Worm (Caenorhabditis elegans): ENCODE measurements around the gene lido-10.

lido-10 gene

DNA sequence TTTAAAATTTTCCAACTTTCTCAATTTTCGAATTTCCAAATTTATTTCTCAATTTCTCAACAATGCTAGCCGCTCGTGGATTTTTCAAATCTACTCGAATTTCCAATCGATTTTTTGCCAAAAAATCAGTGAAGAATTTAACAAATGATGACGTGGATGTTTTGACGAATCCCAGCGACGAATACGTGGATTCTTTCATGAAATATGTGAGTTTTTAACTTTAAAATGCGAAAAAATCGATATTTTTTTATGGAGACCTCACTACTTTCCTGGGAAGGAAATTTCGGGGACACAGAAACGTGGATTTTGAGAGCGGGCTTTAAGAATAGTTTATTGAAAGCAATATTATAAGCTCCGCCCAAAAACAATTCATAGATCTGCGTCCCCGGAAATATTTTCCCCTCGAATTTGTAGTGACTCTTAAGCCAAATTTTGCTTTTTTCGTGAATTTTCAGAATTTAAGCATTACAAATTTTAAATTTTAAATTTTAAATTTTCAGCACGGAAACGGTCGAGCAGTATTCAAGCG, 10.7 kb upstream of the lido-10 start, which contains the start of gene K08A2.2 (continued):
- peak; percentile 4 for TF ChIP-seq zip-5 (tag; optimal IDR thresholded peaks at IDR 0.05)
- no peak for TF ChIP-seq nfya-1 (tag; optimal IDR thresholded peaks at IDR 0.05)
- TF ChIP-seq ref-2 (tag; optimal IDR thresholded peaks at IDR 0.05), result peak; percentile 35
- TF ChIP-seq tbx-7 (tag; optimal IDR thresholded peaks at IDR 0.05), result peak; percentile 50
- TF ChIP-seq F13H6.1 (tag; optimal IDR thresholded peaks at IDR 0.05), result no peak
- no peak for TF ChIP-seq unc-3 (GFP tag; conservative IDR thresholded peaks at IDR 0.05)
- TF ChIP-seq unc-3 (tag; optimal IDR thresholded peaks at IDR 0.05), result no peak
- TF ChIP-seq ceh-6 (GFP tag; optimal IDR thresholded peaks at IDR 0.05), result no peak
- TF ChIP-seq ceh-19 (GFP tag; optimal IDR thresholded peaks at IDR 0.05), result no peak
- no peak for TF ChIP-seq Y22D7AL.16 (tag; optimal IDR thresholded peaks at IDR 0.05)
- TF ChIP-seq eyg-1 (tag; optimal IDR thresholded peaks at IDR 0.05), result no peak

DNA sequence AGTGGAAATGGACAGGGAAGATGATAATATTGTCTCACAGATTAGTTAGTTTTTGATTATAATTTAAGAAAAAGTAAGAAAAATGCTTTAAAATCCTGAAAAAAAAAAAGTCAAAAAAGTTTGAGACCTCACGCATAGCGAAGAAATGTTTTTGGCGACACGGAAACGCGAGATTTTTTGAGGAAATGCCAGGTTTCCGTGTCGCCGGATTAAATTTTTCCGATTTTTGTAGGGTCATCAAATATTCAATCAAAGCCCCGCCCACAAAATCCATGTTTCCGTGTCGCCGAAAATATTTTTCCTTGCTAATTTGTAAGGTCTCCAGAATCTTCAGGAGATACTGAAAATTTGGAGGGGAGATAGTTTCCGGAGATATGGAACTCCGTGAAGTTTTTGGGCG, 10.0 kb upstream of the lido-10 start:
- TF ChIP-seq ceh-31 (tag; optimal IDR thresholded peaks at IDR 0.05) (peak; percentile 51), pqm-1 (tag; optimal IDR thresholded peaks at IDR 0.05) (no peak)

DNA sequence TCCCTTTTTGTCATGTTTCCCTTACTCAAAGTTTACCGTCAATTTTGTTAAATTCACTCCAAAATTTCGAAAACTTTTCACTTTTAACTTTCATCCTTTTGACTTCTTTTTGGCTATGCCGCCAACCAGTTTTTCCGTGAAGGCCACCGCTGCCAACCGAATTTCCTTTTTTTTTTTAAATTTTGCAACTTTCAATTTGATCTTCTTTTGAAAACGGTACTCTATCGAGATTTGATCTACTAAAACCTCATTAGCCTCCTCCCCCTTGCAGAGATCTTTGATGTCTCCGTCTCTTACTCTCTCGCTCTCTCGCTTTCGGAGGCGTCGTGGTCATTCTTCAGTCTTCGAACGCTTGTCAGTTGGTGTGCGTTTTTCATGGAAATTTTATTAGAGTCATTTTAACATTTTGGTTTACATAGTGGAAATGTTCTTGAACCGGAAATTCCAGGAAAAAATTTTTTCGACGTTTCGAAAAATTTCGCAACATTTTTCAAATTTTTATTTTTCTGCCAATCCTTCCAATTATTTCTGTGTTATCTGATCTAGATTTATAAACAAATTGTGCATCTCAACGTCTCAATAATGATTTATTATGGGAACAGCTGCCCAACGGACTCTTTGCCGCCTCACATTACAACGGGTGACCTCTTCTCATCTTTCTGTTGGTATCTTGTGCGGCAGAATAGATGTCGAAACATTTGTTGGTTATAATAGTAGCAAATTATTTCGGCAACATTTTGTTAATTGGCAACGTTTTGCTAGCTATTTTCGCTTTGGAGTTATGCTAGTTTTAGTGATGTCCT, 7.5 kb upstream of the lido-10 start:
- no peak for TF ChIP-seq lin-11 (tag; optimal IDR thresholded peaks at IDR 0.05)
- no peak for TF ChIP-seq nhr-11 (tag; optimal IDR thresholded peaks at IDR 0.05)
- no peak for TF ChIP-seq mec-3 (tag; optimal IDR thresholded peaks at IDR 0.05; ENCODE audit: borderline replicate concordance)
- TF ChIP-seq unc-42 (tag; optimal IDR thresholded peaks at IDR 0.05), result no peak
- TF ChIP-seq ceh-18 (tag; optimal IDR thresholded peaks at IDR 0.05), result no peak
- TF ChIP-seq unc-55 (GFP tag; optimal IDR thresholded peaks at IDR 0.05), result peak; percentile 98
- TF ChIP-seq rnt-1 (tag; optimal IDR thresholded peaks at IDR 0.05), result peak; percentile 23
- no peak for TF ChIP-seq dmd-4 (tag; optimal IDR thresholded peaks at IDR 0.05; ENCODE audit: borderline replicate concordance)
- TF ChIP-seq unc-86 (tag; optimal IDR thresholded peaks at IDR 0.05), result no peak
- no peak for TF ChIP-seq npax-4 (tag; optimal IDR thresholded peaks at IDR 0.05)
- no peak for TF ChIP-seq pax-1 (tag; optimal IDR thresholded peaks at IDR 0.05)
- TF ChIP-seq pat-9 (tag; optimal IDR thresholded peaks at IDR 0.05), result peak; percentile 32
- no peak for TF ChIP-seq pag-3 (tag; optimal IDR thresholded peaks at IDR 0.05; ENCODE audit: borderline replicate concordance)
- no peak for TF ChIP-seq ztf-16 (tag; optimal IDR thresholded peaks at IDR 0.05)
- TF ChIP-seq ref-2 (tag; optimal IDR thresholded peaks at IDR 0.05), result no peak

DNA sequence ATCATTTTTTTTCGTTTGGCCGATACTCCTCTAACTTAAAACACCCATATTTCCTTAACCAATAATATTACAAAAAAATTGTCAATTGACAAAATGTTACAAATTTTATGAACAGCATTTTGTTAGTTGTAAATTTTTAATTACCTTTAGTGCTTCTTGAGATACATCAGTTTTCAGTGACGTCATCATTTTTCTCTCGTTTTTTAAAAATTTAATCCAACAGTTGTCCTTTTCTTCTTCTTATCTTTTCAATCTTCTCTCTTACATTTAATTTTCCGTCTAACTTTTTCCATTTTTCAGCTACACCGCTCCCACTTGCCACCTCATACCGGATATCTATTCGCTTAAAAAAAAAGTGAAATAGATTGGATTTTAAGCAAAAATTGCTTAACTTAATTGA, 5.6 kb upstream of the lido-10 start, which contains the start of gene lido-8:
Gene lido-8, plus strand, starts transcription at position 301 of the 400 bp plus-strand sequence.
- TF ChIP-seq ceh-2 (tag; optimal IDR thresholded peaks at IDR 0.05), result no peak
- no peak for TF ChIP-seq mec-3 (tag; optimal IDR thresholded peaks at IDR 0.05; ENCODE audit: borderline replicate concordance)
- no peak for TF ChIP-seq ceh-19 (GFP tag; optimal IDR thresholded peaks at IDR 0.05)

DNA sequence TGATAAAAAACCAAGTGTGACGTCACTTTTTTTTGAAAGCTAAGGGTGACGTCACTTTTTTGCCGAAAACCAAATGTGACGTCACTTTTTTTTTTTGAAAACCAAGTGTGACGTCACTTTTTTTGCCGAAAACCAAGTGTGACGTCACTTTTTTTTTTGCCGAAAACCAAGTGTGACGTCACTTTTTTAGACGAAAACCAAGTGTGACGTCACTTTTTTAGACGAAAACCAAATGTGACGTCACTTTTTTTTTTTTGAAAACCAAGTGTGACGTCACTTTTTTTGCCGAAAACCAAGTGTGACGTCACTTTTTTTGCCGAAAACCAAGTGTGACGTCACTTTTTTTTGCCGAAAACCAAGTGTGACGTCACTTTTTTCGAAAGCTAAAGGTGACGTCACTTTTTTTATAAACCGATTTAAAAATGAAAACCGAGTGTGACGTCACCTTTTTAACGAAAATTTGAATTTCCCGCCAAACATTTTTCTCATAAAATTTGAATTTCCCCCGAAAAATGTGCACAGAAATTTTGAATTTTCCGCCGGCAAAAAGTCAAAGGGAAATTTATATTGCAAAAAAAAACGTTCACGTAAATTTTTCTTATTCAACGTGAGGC, 4.4 kb upstream of the lido-10 start:
- TF ChIP-seq ahr-1 (tag; optimal IDR thresholded peaks at IDR 0.05), result no peak
- TF ChIP-seq fkh-6 (tag; optimal IDR thresholded peaks at IDR 0.05), result no peak
- TF ChIP-seq hlh-8 (tag; optimal IDR thresholded peaks at IDR 0.05), result no peak
- TF ChIP-seq gmeb-2 (tag; optimal IDR thresholded peaks at IDR 0.05), result no peak
